Worm (Caenorhabditis elegans): ENCODE results near the gene grl-1.

DNA sequence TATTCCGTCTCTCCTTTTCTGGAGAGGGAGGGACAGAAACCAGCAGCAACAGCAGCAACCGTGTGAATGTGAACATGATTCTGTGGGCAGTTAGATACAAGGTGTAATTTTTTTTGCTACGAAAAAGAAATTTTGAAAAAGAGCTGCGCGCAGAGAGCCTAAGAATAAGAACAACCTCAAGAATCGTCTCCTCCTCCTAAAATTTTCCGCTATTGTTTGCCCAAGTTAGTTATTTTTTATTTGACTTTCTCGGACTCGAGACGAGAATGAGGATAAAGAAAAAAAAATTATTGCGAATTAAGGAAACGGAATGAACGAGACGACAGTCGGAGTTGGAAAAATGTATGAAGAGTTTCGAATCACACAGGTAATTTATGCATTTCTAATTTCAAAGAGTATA, 24.9 kb upstream of the grl-1 start, which contains the start of gene glb-5:
- TF ChIP-seq snpc-4 (tag; optimal IDR thresholded peaks at IDR 0.05): no peak
- TF ChIP-seq zip-8 (tag; optimal IDR thresholded peaks at IDR 0.05): no peak
- no peak for TF ChIP-seq ztf-11 (tag; optimal IDR thresholded peaks at IDR 0.05)
- no peak for TF ChIP-seq nhr-12 (tag; optimal IDR thresholded peaks at IDR 0.05)
- TF ChIP-seq lin-13 (tag; optimal IDR thresholded peaks at IDR 0.05): no peak
- no peak for TF ChIP-seq sem-2 (GFP tag; optimal IDR thresholded peaks at IDR 0.05)
- TF ChIP-seq nhr-28 (tag; optimal IDR thresholded peaks at IDR 0.05): no peak
- no peak for TF ChIP-seq unc-39 (tag; optimal IDR thresholded peaks at IDR 0.05)
- no peak for TF ChIP-seq pha-4 (tag; optimal IDR thresholded peaks at IDR 0.05)
- TF ChIP-seq elt-3 (tag; optimal IDR thresholded peaks at IDR 0.05): no peak
- no peak for TF ChIP-seq mep-1 (tag; optimal IDR thresholded peaks at IDR 0.05)
- TF ChIP-seq unc-62 (GFP tag; optimal IDR thresholded peaks at IDR 0.05): no peak
